Fruit fly (Drosophila melanogaster): ENCODE data around the gene Sfxn1-3.

Gene Sfxn1-3

dm6 chr3R:4419482-4419881 lies 41.1 kb downstream of the Sfxn1-3 start, which contains the start of gene CG32944:
Gene CG32944 (minus strand): TSS chr3R:4419578.
- no peak for TF ChIP-seq CG17801 (GFP tag; optimal IDR thresholded peaks at IDR 0.05; ENCODE audit: partially characterized antibody)

DNA sequence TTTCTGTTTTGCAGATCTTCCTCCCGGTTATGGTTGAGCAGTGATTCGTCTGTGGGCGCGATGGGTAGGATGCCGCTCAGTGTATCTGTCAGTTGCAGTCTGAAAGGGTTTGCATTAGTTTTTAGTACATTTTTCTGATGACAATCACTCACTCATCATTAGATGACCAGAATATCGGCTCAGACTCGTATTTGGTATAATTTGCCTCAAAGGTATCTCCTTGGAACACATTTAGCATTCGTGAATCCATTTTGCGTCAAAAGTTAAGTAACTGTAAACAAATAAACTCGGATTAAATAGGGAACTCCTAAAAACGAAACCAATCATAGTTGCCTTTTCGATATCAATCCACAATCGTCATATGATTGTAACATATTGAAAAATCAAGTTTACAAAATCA lies 48.3 kb downstream of the Sfxn1-3 start, which contains the start of gene CG31525:
TSS of gene CG31525 (plus strand) at position 301 of the 400 bp plus-strand sequence.
- TF ChIP-seq CG17801 (GFP tag; optimal IDR thresholded peaks at IDR 0.05; ENCODE audit: partially characterized antibody): no peak

DNA sequence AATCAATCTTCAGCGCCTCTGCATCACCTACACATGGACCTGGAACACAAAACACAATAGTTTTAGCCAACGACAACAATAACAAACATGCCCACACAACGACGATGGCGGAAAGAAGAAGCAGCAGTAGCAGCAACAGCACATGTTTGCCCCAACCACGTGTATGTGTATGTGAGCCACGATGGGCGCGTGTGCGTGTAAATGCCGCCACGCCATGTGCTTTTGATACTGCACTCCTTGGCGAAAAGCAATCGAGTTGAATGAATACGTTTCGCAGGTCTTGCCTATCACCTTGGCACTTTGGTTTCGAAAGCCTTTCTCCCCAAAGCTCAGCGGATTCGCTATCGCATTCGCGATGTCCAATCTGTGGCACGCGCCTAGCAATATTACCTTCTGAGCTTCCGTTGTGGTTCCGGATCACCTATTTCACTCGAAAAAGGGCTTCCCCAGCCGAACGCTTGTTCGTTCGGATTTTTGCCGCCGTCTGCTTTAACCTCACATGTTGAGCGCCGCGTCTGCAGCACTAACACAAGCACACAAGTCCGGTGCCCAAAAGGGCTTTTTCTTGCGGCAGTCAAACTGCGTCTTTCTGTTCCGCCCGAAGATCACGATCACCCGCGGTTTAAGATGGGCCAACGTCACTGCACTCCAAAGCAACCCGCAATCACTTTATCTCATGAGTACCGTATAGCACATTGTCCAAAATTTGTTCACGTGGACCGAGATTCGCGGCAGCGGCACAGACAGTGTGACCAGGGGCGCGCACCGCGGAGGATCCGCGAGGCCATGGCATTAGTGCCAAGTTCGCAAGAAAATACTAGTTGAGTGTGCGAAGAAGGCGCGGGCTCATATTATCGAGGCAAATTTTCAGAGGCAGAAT lies 50.4 kb downstream of the Sfxn1-3 start, which contains the start of gene srl:
TSS of gene srl (minus strand) at position 751 of the 880 bp plus-strand sequence.
- peak; percentile 27 for TF ChIP-seq CG17801 (GFP tag; optimal IDR thresholded peaks at IDR 0.05; ENCODE audit: partially characterized antibody)

Data from ovary, adult (tissue).